Fruit fly (Drosophila melanogaster) ovary, adult (tissue): ENCODE data around the gene CG33309.

ENCODE experiments used
- CG17801 ChIP-seq: fragments of 200-800 bp; optimal IDR thresholded peaks from 2 replicates; lab custom pipeline; 2019; ENCODE audit warnings: missing biosample characterization, mild to moderate bottlenecking, missing genetic modification characterization, moderate library complexity; ENCODE audit not compliant: partially characterized antibody

Gene CG33309

DNA sequence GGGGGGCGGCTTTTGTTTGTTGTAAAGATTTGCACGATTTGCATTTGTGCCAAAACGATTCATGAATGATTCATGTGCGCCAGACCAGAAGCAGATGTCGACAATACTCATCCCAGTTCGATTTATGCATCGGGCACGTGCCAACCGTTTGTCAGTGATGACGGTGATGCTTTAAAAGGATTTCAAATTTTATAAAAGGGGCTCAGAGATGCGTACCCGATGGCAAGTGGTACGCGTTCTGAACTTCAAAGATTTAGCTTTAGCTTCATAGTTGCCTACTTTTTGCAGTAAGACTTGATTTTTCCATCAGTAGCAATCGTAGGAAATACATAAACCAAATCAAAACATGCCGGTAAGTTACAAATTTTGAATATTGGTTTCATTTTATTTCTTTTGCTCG lies at the start of gene CG33309:
Gene CG33309 (plus strand): TSS at position 301 of the 400 bp plus-strand sequence.
- TF ChIP-seq CG17801 (GFP tag; lab: Kevin White, UChicago), result no peak

DNA sequence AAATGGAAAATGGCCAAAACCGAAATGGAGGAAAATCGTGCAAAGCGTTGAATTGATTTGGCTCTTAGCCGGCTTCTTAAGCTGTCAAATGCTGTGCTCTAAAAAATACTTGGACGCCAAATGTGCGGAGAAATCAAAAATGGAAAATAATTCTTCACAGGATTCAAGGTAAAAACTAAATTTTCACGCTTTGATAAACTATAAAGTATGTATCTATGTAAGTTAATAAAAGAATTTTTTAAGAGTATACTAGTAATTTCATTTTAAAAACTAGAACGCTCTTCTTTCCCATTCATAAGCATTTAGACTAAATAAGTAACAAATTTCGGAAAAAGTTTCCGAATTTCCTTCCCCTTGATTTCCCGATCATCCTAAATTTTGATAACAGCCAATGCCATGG lies 48.1 kb upstream of the CG33309 start, which contains the start of gene CSN1a:
Gene CSN1a (plus strand): TSS at position 301 of the 400 bp plus-strand sequence.
- TF ChIP-seq CG17801 (GFP tag; lab: Kevin White, UChicago), result no peak

DNA sequence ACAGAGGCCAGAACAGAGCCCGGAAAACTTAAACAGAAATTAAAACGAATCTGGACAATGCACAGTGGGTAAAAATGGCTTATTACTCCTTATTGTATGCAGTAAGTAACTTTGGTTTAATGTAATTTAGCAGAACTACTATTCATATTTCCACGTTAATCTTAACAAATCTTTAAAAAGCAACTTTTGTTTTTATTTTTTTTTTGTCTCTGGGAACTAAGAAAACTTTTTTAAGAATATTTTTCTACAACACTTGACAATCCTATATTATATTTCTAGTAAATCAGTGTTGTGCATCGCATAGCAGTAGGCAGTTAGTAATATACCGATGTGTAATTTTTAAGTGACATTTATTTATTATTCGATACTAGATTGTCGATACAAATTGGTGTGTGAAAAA lies 45.0 kb upstream of the CG33309 start, which contains the start of gene CG4701:
Gene CG4701 (plus strand): TSS at position 301 of the 400 bp plus-strand sequence.
- no peak for TF ChIP-seq CG17801 (GFP tag; lab: Kevin White, UChicago)

DNA sequence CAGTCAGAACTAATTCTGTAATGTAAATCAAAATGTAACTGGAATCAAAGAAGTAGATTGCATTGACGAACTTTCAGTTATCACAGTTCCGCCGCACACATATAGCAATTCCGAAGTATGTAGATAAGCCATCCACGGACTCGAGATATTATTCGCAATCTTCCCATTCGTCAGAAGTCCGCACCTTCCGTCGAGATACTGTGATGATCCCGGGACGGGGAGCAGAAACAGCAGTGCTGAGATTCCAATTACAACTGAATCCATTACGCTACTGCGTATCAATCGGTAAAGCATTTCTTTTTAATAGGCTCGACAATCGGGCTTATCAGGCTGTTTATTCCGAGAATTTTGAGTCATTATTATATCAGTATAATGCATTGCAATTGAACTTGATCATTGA lies 35.8 kb upstream of the CG33309 start, which contains the start of gene CG4650:
Gene CG4650 (minus strand): TSS at position 269 of the 400 bp plus-strand sequence.
- TF ChIP-seq CG17801 (GFP tag; lab: Kevin White, UChicago), result no peak

DNA sequence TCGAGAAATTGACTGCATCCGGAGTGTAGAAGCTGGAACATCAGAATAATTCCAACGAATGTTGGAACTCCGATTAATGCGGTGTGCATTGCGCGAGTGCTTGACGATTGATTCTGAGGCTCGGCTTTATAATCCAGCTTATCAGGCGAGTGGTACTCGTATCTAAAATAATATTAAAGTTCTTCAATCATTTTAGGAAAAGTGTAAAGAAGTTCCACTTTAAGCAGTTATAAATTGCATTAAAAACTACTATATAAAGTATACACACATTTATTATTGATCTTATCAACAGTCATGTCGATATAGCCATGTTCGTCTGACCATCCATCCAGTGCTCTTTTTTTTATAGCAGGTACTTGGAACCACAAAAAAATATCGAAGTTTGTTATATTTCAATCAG lies 26.1 kb upstream of the CG33309 start, which contains the start of gene CG18636:
Gene CG18636 (minus strand): TSS at position 101 of the 400 bp plus-strand sequence.
- TF ChIP-seq CG17801 (GFP tag; lab: Kevin White, UChicago), result no peak

DNA sequence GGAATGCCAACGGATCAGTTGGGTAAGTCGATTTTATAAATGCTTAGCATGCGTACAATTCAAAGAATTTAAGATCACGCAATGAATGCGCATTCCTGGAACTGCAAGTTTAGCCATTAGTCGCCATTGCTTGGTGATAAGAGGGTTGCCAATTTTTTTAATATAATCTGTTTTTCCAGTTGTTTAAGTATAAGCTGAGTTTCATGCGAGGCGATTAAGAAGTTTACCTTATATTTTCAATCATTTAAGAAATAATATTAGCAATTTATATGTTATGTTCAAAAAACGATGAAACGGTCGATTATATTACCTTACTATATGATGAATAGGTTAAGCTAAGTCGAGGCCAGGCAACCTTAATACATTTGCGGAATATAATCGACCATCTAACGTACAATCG lies 14.0 kb upstream of the CG33309 start, which contains the start of gene CG18420:
Gene CG18420 (minus strand): TSS at position 101 of the 400 bp plus-strand sequence.
- TF ChIP-seq CG17801 (GFP tag; lab: Kevin White, UChicago), result no peak

DNA sequence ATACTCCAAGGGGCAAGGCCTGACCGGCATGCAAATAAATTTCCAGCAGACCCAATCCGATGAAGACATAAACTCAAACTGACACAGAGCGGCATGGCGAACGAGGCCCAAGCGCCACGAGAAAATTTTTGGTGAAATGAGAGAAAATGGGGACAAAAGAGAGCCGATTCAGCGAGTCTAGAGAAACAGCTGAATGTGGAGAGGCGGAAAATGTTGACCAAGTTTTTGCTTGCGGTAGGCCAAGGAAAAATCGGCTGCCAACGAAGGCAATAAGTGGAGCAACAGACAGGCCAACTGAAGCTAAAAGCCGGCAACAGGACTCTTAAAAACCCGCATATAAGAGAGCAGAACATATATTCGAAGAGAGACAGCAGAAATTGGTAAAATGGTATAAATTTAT lies 13.0 kb upstream of the CG33309 start:
- no peak for TF ChIP-seq CG17801 (GFP tag; lab: Kevin White, UChicago)

DNA sequence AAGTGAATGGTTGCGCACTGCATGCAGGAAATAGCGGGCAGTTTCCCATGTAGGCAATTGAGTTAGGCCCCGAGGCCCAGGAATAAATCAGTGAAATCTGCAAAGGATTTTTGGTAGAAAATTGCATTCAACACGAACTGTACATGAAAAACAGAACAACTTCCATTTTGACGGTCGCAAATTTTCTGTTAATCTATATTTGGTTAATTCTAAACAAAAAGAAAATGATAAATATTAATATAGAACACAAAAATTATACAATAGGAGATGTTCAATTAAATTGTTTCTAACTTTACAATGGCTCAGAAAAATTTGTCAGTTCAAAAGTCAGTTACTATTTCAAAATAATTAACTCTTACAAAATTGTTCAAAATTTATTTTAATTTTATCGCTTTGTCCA lies 8.5 kb upstream of the CG33309 start, which contains the start of gene CG33308:
Gene CG33308 (plus strand): TSS at position 301 of the 400 bp plus-strand sequence.
- no peak for TF ChIP-seq CG17801 (GFP tag; lab: Kevin White, UChicago)

DNA sequence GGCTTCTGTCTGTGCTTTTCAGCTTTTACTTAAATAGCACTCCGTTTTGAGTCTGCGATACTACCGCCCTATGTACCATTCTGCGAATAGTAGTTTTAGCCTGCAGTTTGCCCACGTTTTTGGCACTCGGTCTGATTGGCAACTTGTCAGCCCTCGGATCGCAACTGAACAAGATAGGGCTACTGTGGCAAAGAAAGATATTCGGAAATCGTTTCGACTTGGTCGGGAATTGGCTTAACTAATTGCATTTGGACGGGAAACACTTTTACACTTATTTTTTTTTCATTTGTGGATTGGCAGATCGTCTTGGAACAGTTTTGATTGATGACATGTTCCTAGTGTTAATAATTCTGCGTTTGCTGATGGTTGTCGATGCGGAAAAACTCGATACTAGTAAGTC lies 31.5 kb downstream of the CG33309 start, which contains the start of gene CG42682:
Gene CG42682 (plus strand): TSS at position 301 of the 400 bp plus-strand sequence.
- no peak for TF ChIP-seq CG17801 (GFP tag; lab: Kevin White, UChicago)

DNA sequence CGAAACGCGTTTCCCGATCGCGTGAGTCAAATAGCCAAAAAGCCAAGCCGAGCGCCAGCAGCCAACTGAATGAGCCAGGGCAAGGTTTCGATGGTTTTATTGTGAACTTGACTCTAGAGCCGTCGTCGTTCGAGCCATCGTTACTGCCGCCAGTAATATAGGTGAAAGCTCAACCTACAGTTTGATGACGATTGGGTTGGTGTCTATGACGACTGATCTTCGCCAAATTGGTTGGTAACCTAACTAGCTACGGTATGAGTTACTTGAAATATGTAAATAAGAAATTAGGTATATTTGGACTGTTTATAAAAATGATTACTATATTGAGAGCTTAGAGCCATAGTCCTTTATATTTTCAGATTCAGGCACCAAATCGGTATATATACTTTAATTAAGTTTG lies 41.1 kb downstream of the CG33309 start, which contains the start of gene CG15279:
Gene CG15279 (minus strand): TSS at position 72 of the 400 bp plus-strand sequence.
- no peak for TF ChIP-seq CG17801 (GFP tag; lab: Kevin White, UChicago)
